Worm (Caenorhabditis elegans): Measurements from ENCODE around the gene lipl-2.

DNA sequence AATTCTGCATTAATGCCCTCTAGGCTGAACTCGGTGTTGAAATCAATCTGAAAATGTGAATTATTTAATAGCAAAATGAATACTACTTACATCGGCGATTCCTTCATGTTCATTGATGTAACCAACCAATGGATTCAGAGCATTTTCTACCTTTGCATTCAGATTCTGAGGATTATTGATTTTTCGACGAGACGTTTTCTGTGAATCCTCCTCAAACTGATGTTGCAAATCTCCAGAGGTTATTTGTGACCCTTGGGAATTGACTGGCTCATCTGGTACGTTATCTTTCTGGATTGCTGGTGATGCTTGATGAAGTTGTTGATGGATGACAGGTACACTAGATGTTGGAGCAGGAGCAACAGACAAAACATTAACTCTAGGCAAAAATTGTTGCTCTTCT is 9.3 kb upstream of the lipl-2 start:
- TF ChIP-seq nhr-76 (tag; optimal IDR thresholded peaks at IDR 0.05) (no peak), ces-1 (GFP tag; optimal IDR thresholded peaks at IDR 0.05) (no peak), unc-39 (tag; optimal IDR thresholded peaks at IDR 0.05) (no peak), unc-62 (GFP tag; optimal IDR thresholded peaks at IDR 0.05) (no peak), snpc-4 (tag; optimal IDR thresholded peaks at IDR 0.05) (no peak), nhr-237 (tag; optimal IDR thresholded peaks at IDR 0.05) (no peak), lin-13 (tag; optimal IDR thresholded peaks at IDR 0.05) (no peak), nhr-28 (tag; optimal IDR thresholded peaks at IDR 0.05) (no peak), elt-1 (tag; optimal IDR thresholded peaks at IDR 0.05; ENCODE audit: borderline replicate concordance, insufficient read depth) (no peak), lin-32 (GFP tag; optimal IDR thresholded peaks at IDR 0.05) (no peak), pha-4 (tag; optimal IDR thresholded peaks at IDR 0.05) (no peak), ceh-39 (tag; optimal IDR thresholded peaks at IDR 0.05) (no peak), ztf-11 (tag; optimal IDR thresholded peaks at IDR 0.05) (no peak), mab-5 (tag; optimal IDR thresholded peaks at IDR 0.05) (no peak)

All from whole organism, mixed stage, embryonic.